Worm (Caenorhabditis elegans) whole organism, mixed stage, embryonic: ENCODE results near the gene rpc-2.

Experiments
- blmp-1 ChIP-seq: fragments of 150-350 bp; optimal IDR thresholded peaks from 2 replicates; lab custom pipeline; 2014; ENCODE audit warnings: missing biosample characterization, missing genetic modification characterization
- elt-1 ChIP-seq: sonication (generic microtip); optimal IDR thresholded peaks from 2 replicates; lab custom pipeline; 2017; ENCODE audit warnings: missing genetic modification characterization, mild to moderate bottlenecking, missing compliant biosample characterization, antibody characterized with exemption, moderate library complexity, borderline replicate concordance; ENCODE audit not compliant: insufficient read depth
- elt-3 ChIP-seq: fragments of 150-350 bp; optimal IDR thresholded peaks from 2 replicates; lab custom pipeline; 2014; ENCODE audit warnings: missing biosample characterization, missing genetic modification characterization
- lin-13 ChIP-seq: fragments of 150-350 bp; optimal IDR thresholded peaks from 2 replicates; lab custom pipeline; 2014; ENCODE audit warnings: missing biosample characterization, missing genetic modification characterization
- mep-1 ChIP-seq: fragments of 150-350 bp; optimal IDR thresholded peaks from 2 replicates; lab custom pipeline; 2017; ENCODE audit warnings: missing biosample characterization, missing genetic modification reagents, missing genetic modification characterization, inconsistent platforms
- nhr-12 ChIP-seq: fragments of 150-350 bp; optimal IDR thresholded peaks from 2 replicates; lab custom pipeline; 2014; ENCODE audit warnings: missing biosample characterization, missing genetic modification characterization
- nhr-2 ChIP-seq: fragments of 150-350 bp; optimal IDR thresholded peaks from 2 replicates; lab custom pipeline; 2014; ENCODE audit warnings: missing biosample characterization, missing genetic modification characterization
- nhr-237 ChIP-seq: fragments of 150-350 bp; optimal IDR thresholded peaks from 2 replicates; lab custom pipeline; 2014; ENCODE audit warnings: missing biosample characterization, missing genetic modification characterization
- nhr-28 ChIP-seq: fragments of 150-350 bp; optimal IDR thresholded peaks from 2 replicates; lab custom pipeline; 2014; ENCODE audit warnings: missing biosample characterization, missing genetic modification characterization
- pha-4 ChIP-seq: fragments of 150-350 bp; optimal IDR thresholded peaks from 2 replicates; lab custom pipeline; 2018; ENCODE audit warnings: missing biosample characterization, missing genetic modification reagents, missing genetic modification characterization
- sptf-1 ChIP-seq: sonication (generic microtip); optimal IDR thresholded peaks from 2 replicates; lab custom pipeline; 2017; ENCODE audit warnings: mild to moderate bottlenecking, missing genetic modification characterization, moderate library complexity, missing compliant biosample characterization
- unc-62 ChIP-seq: fragments of 150-350 bp; optimal IDR thresholded peaks from 2 replicates; lab custom pipeline; 2014; ENCODE audit warnings: missing biosample characterization, missing genetic modification reagents, missing genetic modification characterization
- ztf-11 ChIP-seq: fragments of 150-350 bp; optimal IDR thresholded peaks from 2 replicates; lab custom pipeline; 2014; ENCODE audit warnings: missing biosample characterization, missing genetic modification characterization

DNA sequence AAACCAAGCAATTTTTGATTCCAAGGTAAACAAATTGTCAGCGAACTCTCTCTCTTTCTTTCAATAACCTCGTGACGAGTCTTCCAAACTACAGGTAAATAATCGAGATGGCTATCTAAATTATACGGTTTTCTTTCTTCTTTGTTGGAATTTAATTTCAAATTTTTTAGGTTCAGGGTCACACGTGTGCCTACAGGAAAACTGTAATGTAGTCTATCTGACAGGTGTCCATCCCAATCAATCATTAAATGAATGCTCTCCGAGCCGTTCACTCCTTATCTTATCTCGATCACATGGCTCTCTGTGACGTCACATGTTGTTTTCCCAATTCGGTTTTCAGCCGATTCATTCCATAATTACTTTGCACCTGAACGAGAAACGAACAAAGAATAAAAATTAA lies 4.1 kb upstream of the rpc-2 start:
- TF ChIP-seq nhr-237 (tag; lab: Kevin White, UChicago) (no peak), pha-4 (no peak), sptf-1 (tag; lab: Kevin White, UChicago) (no peak), blmp-1 (tag; lab: Kevin White, UChicago) (no peak), unc-62 (GFP tag; lab: Kevin White, UChicago) (peak; percentile 47), nhr-12 (tag; lab: Kevin White, UChicago) (no peak), nhr-28 (tag; lab: Kevin White, UChicago) (no peak), elt-3 (no peak), lin-13 (tag; lab: Kevin White, UChicago) (no peak), elt-1 (tag; lab: Kevin White, UChicago) (peak; percentile 30), mep-1 (tag; lab: Kevin White, UChicago) (no peak), nhr-2 (tag; lab: Kevin White, UChicago) (no peak), ztf-11 (no peak)
